Worm (Caenorhabditis elegans) whole organism, young adult: ENCODE results near the gene oac-1.

Experiments used
- B0336.3 ChIP-seq: fragments of 200-800 bp; sonication (Bioruptor generic); IDR thresholded peaks from 2 replicates; pipeline ENCODE4 v1.3.6; 2022; ENCODE audit warnings: missing genetic modification characterization, missing compliant biosample characterization
- Y53G8AR.9 ChIP-seq: fragments of 200-800 bp; sonication (Bioruptor generic); conservative IDR thresholded peaks from 2 replicates; pipeline ENCODE4 v1.3.6; 2022; ENCODE audit warnings: missing genetic modification reagents, missing genetic modification characterization, missing compliant biosample characterization
- ZK185.1 ChIP-seq: sonication (generic microtip); optimal IDR thresholded peaks from 2 replicates; lab custom pipeline; 2016; ENCODE audit warnings: mild to moderate bottlenecking, missing genetic modification characterization, missing compliant biosample characterization; ENCODE audit not compliant: poor library complexity, severe bottlenecking
- ama-1 ChIP-seq, 3 experiments: fragments of 150-350 bp in 1 of 3; sonication (generic microtip) in 2 of 3; optimal IDR thresholded peaks; 2 replicates each; lab custom pipeline; 2014 to 2018; ENCODE audit warnings: missing biosample characterization in 2 of 3, missing genetic modification characterization in 2 of 3, missing genetic modification reagents in 2 of 3
- bed-1 ChIP-seq: fragments of 200-800 bp; sonication (Bioruptor generic); IDR thresholded peaks from 2 replicates; pipeline ENCODE4 v1.3.6; 2022; ENCODE audit warnings: missing genetic modification reagents, missing genetic modification characterization, missing compliant biosample characterization
- ceh-79 ChIP-seq: sonication (generic microtip); optimal IDR thresholded peaks from 2 replicates; lab custom pipeline; 2017; ENCODE audit warnings: mild to moderate bottlenecking, missing genetic modification characterization, missing compliant biosample characterization
- ekl-4 ChIP-seq: fragments of 200-800 bp; sonication (Bioruptor generic); IDR thresholded peaks from 2 replicates; pipeline ENCODE4 v1.3.6; 2022; ENCODE audit warnings: missing genetic modification reagents, missing genetic modification characterization, missing compliant biosample characterization
- hrde-1 ChIP-seq: sonication (generic microtip); optimal IDR thresholded peaks from 2 replicates; lab custom pipeline; 2016; ENCODE audit warnings: missing genetic modification characterization, mild to moderate bottlenecking, missing compliant biosample characterization, moderate library complexity, missing genotype, missing genetic modification reagents, borderline replicate concordance
- lin-40 ChIP-seq: sonication (generic microtip); optimal IDR thresholded peaks from 2 replicates; lab custom pipeline; 2016; ENCODE audit warnings: missing genetic modification characterization, mild to moderate bottlenecking, missing compliant biosample characterization, missing genotype, missing genetic modification reagents
- nhr-27 ChIP-seq: fragments of 200-800 bp; sonication (Bioruptor generic); optimal IDR thresholded peaks from 2 replicates; lab custom pipeline; 2018; ENCODE audit warnings: mild to moderate bottlenecking, missing genetic modification characterization, moderate library complexity, missing compliant biosample characterization
- snpc-3.4 ChIP-seq: sonication (generic microtip); optimal IDR thresholded peaks from 2 replicates; lab custom pipeline; 2017; ENCODE audit warnings: missing genetic modification characterization, mild to moderate bottlenecking, missing compliant biosample characterization, antibody characterized with exemption, moderate library complexity, missing genotype, missing genetic modification reagents
- snpc-4 ChIP-seq, 5 experiments: fragments of 150-350 bp in 1 of 5; sonication (generic microtip) in 4 of 5; optimal IDR thresholded peaks; 2 replicates each; lab custom pipeline; 2014 to 2018; ENCODE audit warnings: missing genetic modification characterization in 5 of 5, missing biosample characterization in 3 of 5, antibody characterized with exemption in 2 of 5, mild to moderate bottlenecking in 2 of 5, missing compliant biosample characterization in 2 of 5, missing genotype in 2 of 5, moderate library complexity in 2 of 5, missing genetic modification reagents in 1 of 5

DNA sequence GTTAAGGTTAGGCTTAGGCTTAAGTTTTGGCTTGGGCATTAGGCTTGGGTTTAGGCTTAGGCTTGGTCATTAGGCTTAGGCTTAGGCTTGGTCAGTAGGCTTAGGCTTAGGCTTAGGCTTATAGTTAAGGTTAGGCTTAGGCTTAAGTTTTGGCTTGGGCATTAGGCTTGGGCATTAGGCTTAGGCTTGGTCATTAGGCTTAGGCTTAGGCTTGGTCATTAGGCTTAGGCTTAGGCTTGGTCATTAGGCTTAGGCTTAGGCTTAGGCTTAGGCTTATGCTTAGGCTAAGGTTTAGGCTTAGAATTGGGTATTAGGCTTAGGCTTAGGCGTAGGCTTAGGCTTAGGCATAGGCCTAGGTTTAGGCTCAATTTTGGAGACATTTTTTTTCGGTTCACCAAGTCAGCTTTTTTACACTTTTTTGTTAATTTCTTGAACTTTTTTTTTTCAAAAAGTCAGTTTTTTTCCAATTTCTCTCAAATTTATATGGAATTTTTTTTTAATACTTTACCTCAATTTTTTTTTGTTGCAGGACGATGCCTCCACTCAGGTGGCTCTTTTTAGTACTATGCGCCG is 53.1 kb downstream of the oac-1 start, which contains the start of gene Y43F8B.3:
- TF ChIP-seq B0336.3 (no peak), Y53G8AR.9 (GFP tag; lab: Robert Waterston, UW) (no peak), lin-40 (tag; lab: Kevin White, UChicago) (no peak), snpc-4 (GFP tag; optimal IDR thresholded peaks at IDR 0.05; lab: Kevin White, UChicago) (no peak), snpc-4 (tag; optimal IDR thresholded peaks at IDR 0.05; lab: Kevin White, UChicago) (no peak), ama-1 (optimal IDR thresholded peaks at IDR 0.05; lab: Kevin White, UChicago) (no peak), ama-1 (GFP tag; optimal IDR thresholded peaks at IDR 0.05; lab: Kevin White, UChicago) (no peak), bed-1 (GFP tag; lab: Robert Waterston, UW) (no peak), ceh-79 (no peak), ZK185.1 (tag; lab: Kevin White, UChicago) (no peak), snpc-3.4 (no peak), ekl-4 (no peak), hrde-1 (no peak), nhr-27 (no peak)
